Fruit fly (Drosophila melanogaster) whole organism, pupa: ENCODE data around the gene Trim9.

Source experiments
- CG13204 ChIP-seq: fragments of 200-800 bp; sonication (Bioruptor generic); optimal IDR thresholded peaks from 2 replicates; lab custom pipeline; 2018; ENCODE audit warnings: missing biosample characterization, mild to moderate bottlenecking, missing genetic modification characterization, moderate library complexity
- CG15710 ChIP-seq: fragments of 200-800 bp; sonication (Bioruptor generic); optimal IDR thresholded peaks from 2 replicates; lab custom pipeline; 2018; ENCODE audit warnings: missing biosample characterization, mild to moderate bottlenecking, missing genetic modification characterization, moderate library complexity
- CG17806 ChIP-seq: fragments of 200-800 bp; sonication (Bioruptor generic); optimal IDR thresholded peaks from 2 replicates; lab custom pipeline; 2018; ENCODE audit warnings: missing biosample characterization, mild to moderate bottlenecking, missing genetic modification characterization, moderate library complexity
- EcR ChIP-seq: fragments of 200-800 bp; sonication (Bioruptor generic); optimal IDR thresholded peaks from 3 replicates; lab custom pipeline; 2019; ENCODE audit warnings: missing biosample characterization, missing genetic modification characterization, mild to moderate bottlenecking, moderate library complexity, missing genetic modification reagents
- Ets98B ChIP-seq: fragments of 200-800 bp; sonication (Bioruptor generic); IDR thresholded peaks from 2 replicates; pipeline ENCODE4 v1.3.6; 2022; ENCODE audit warnings: missing biosample characterization, missing genetic modification characterization
- fd96Ca ChIP-seq: fragments of 200-800 bp; sonication (Bioruptor generic); IDR thresholded peaks from 3 replicates; pipeline ENCODE4 v1.3.6; 2022; ENCODE audit warnings: missing biosample characterization, missing genetic modification characterization

DNA sequence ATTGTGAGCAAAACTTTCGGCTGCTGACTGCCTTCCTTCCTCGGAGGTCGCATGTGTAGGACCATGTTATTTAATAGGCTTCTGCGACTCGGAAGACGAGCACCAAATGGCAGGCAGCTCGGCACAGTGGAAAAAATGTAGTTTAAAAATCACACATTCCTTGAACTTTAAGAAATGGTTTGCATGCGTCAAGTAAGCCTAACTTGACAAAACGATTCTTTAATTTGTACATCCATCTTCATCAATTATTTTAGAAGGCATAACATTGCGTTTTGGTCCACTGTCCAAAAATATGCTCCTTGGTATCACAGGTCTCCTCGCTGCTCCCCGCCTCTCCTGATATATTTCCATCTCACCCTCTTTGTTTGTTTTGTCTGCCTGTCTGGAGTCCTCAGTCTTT lies 21.0 kb downstream of the Trim9 start:
- TF ChIP-seq CG15710 (tag; lab: Kevin White, UChicago), result peak; percentile 43
- no peak for TF ChIP-seq fd96Ca
- no peak for TF ChIP-seq EcR
- TF ChIP-seq Ets98B (GFP tag; lab: Robert Waterston, UW), result no peak
- TF ChIP-seq CG17806, result peak; percentile 31
- TF ChIP-seq CG13204 (GFP tag; lab: Kevin White, UChicago), result no peak
